Worm (Caenorhabditis elegans) whole organism, early embryonic: ENCODE results near the gene T24B8.7.

Source experiments
- B0310.2 ChIP-seq: sonication (generic microtip); optimal IDR thresholded peaks from 2 replicates; lab custom pipeline; 2016; ENCODE audit warnings: mild to moderate bottlenecking, missing genetic modification characterization, missing compliant biosample characterization
- F13C5.2 ChIP-seq: sonication (generic microtip); optimal IDR thresholded peaks from 2 replicates; lab custom pipeline; 2017; ENCODE audit warnings: mild to moderate bottlenecking, missing genetic modification characterization, inconsistent platforms, missing compliant biosample characterization
- aly-1 ChIP-seq: sonication (generic microtip); optimal IDR thresholded peaks from 2 replicates; lab custom pipeline; 2016; ENCODE audit warnings: missing genetic modification characterization, missing compliant biosample characterization
- ama-1 ChIP-seq: fragments of 150-350 bp; optimal IDR thresholded peaks from 2 replicates; lab custom pipeline; 2014
- ceh-13 ChIP-seq: fragments of 200-800 bp; sonication (Bioruptor generic); optimal IDR thresholded peaks from 2 replicates; lab custom pipeline; 2018; ENCODE audit warnings: mild to moderate bottlenecking, missing genetic modification characterization, missing compliant biosample characterization
- ceh-36 ChIP-seq: sonication (generic microtip); optimal IDR thresholded peaks from 2 replicates; lab custom pipeline; 2016; ENCODE audit warnings: missing genetic modification characterization, inconsistent platforms, missing compliant biosample characterization
- ets-7 ChIP-seq: sonication (generic microtip); optimal IDR thresholded peaks from 2 replicates; lab custom pipeline; 2016; ENCODE audit warnings: missing genotype, missing genetic modification characterization, missing compliant biosample characterization
- flt-1 ChIP-seq: fragments of 200-800 bp; sonication (Bioruptor generic); IDR thresholded peaks from 2 replicates; pipeline ENCODE4 v1.3.6; 2022; ENCODE audit warnings: missing genetic modification characterization, missing compliant biosample characterization
- hmbx-1 ChIP-seq: sonication (generic microtip); optimal IDR thresholded peaks from 2 replicates; lab custom pipeline; 2016; ENCODE audit warnings: mild to moderate bottlenecking, missing genetic modification characterization, missing compliant biosample characterization
- hmg-4 ChIP-seq: fragments of 200-800 bp; sonication (Bioruptor generic); optimal IDR thresholded peaks from 2 replicates; lab custom pipeline; 2018; ENCODE audit warnings: mild to moderate bottlenecking, missing genetic modification characterization, missing compliant biosample characterization
- hnd-1 ChIP-seq: sonication (generic microtip); optimal IDR thresholded peaks from 2 replicates; lab custom pipeline; 2016; ENCODE audit warnings: missing genetic modification characterization, missing compliant biosample characterization
- pes-1 ChIP-seq: fragments of 200-800 bp; sonication (Bioruptor generic); IDR thresholded peaks from 2 replicates; pipeline ENCODE4 v1.3.6; 2022; ENCODE audit warnings: missing genetic modification reagents, missing genetic modification characterization, missing compliant biosample characterization
- scrt-1 ChIP-seq: fragments of 200-800 bp; sonication (Bioruptor generic); IDR thresholded peaks from 2 replicates; pipeline ENCODE4 v1.3.6; 2022; ENCODE audit warnings: missing genetic modification characterization, missing compliant biosample characterization
- sea-1 ChIP-seq: fragments of 200-800 bp; sonication (Bioruptor generic); conservative IDR thresholded peaks from 2 replicates; pipeline ENCODE4 v1.3.6; 2022; ENCODE audit warnings: missing genetic modification characterization, missing compliant biosample characterization
- tbx-11 ChIP-seq: fragments of 200-800 bp; sonication (Bioruptor generic); IDR thresholded peaks from 2 replicates; pipeline ENCODE4 v1.3.6; 2022; ENCODE audit warnings: missing genetic modification characterization, missing compliant biosample characterization
- tbx-37 ChIP-seq: fragments of 200-800 bp; sonication (Bioruptor generic); conservative IDR thresholded peaks from 2 replicates; pipeline ENCODE4 v1.3.6; 2022; ENCODE audit warnings: missing genetic modification reagents, missing genetic modification characterization, missing compliant biosample characterization
- tra-4 ChIP-seq: sonication (generic microtip); optimal IDR thresholded peaks from 2 replicates; lab custom pipeline; 2017; ENCODE audit warnings: missing genetic modification characterization, missing compliant biosample characterization

T24B8.7 gene

ce11 chrII:9093584-9093983 is 40.1 kb upstream of the T24B8.7 start, which contains the start of gene C07H4.1:
C07H4.1 (minus strand) TSS chrII:9093684.
- TF ChIP-seq tbx-11 (no peak), F13C5.2 (tag; lab: Kevin White, UChicago) (no peak), ceh-13 (GFP tag; lab: Kevin White, UChicago) (no peak), sea-1 (GFP tag; lab: Robert Waterston, UW) (no peak), hmbx-1 (no peak), ama-1 (no peak)

ce11 chrII:9092910-9093309 is 39.4 kb upstream of the T24B8.7 start:
- TF ChIP-seq hmg-4 (GFP tag; lab: Kevin White, UChicago) (no peak), tbx-37 (GFP tag; lab: Robert Waterston, UW) (no peak)

- no peak for TF ChIP-seq ets-7 (tag; lab: Kevin White, UChicago)
- TF ChIP-seq aly-1 (tag; lab: Kevin White, UChicago) = no peak
- no peak for TF ChIP-seq tbx-11
- no peak for TF ChIP-seq hmg-4 (GFP tag; lab: Kevin White, UChicago)
- no peak for TF ChIP-seq ceh-36 (tag; lab: Kevin White, UChicago)
- TF ChIP-seq scrt-1 (GFP tag; lab: Robert Waterston, UW) = no peak
- no peak for TF ChIP-seq sea-1 (GFP tag; lab: Robert Waterston, UW)
- TF ChIP-seq hmbx-1 = no peak
- no peak for TF ChIP-seq F13C5.2 (tag; lab: Kevin White, UChicago)
- TF ChIP-seq flt-1 (GFP tag; lab: Robert Waterston, UW) = no peak
- no peak for TF ChIP-seq hnd-1
- TF ChIP-seq tra-4 (tag; lab: Kevin White, UChicago) = no peak
- no peak for TF ChIP-seq tbx-37 (GFP tag; lab: Robert Waterston, UW)
- no peak for TF ChIP-seq ama-1
- no peak for TF ChIP-seq pes-1 (GFP tag; lab: Robert Waterston, UW)
- TF ChIP-seq B0310.2 = no peak
- no peak for TF ChIP-seq ceh-13 (GFP tag; lab: Kevin White, UChicago)
Observed at ce11 chrII:9086308-9086707, 32.8 kb upstream of the T24B8.7 start, which contains the start of gene hlh-3. hlh-3 (plus strand) TSS chrII:9086608.

- TF ChIP-seq tra-4 (tag; lab: Kevin White, UChicago) (no peak), hnd-1 (no peak), aly-1 (tag; lab: Kevin White, UChicago) (no peak)
Observed at ce11 chrII:9083093-9083492, 29.6 kb upstream of the T24B8.7 start, which contains the start of gene sysm-1. sysm-1 (minus strand) TSS chrII:9083193.

- no peak for TF ChIP-seq ceh-13 (GFP tag; lab: Kevin White, UChicago)
- TF ChIP-seq hnd-1 = no peak
- TF ChIP-seq tbx-11 = no peak
Observed at ce11 chrII:9078351-9078750, 24.9 kb upstream of the T24B8.7 start.

- TF ChIP-seq F13C5.2 (tag; lab: Kevin White, UChicago) (no peak), flt-1 (GFP tag; lab: Robert Waterston, UW) (no peak), tbx-11 (no peak), sea-1 (GFP tag; lab: Robert Waterston, UW) (no peak), ceh-36 (tag; lab: Kevin White, UChicago) (no peak), B0310.2 (no peak), tbx-37 (GFP tag; lab: Robert Waterston, UW) (no peak), aly-1 (tag; lab: Kevin White, UChicago) (no peak), ama-1 (no peak), ets-7 (tag; lab: Kevin White, UChicago) (no peak), hnd-1 (no peak), tra-4 (tag; lab: Kevin White, UChicago) (no peak), ceh-13 (GFP tag; lab: Kevin White, UChicago) (no peak), hmbx-1 (no peak), pes-1 (GFP tag; lab: Robert Waterston, UW) (no peak)
Observed at ce11 chrII:9076098-9076879, 22.8 kb upstream of the T24B8.7 start.

- TF ChIP-seq B0310.2 = no peak
- TF ChIP-seq F13C5.2 (tag; lab: Kevin White, UChicago) = no peak
- TF ChIP-seq ceh-36 (tag; lab: Kevin White, UChicago) = no peak
- no peak for TF ChIP-seq hmg-4 (GFP tag; lab: Kevin White, UChicago)
- TF ChIP-seq tbx-11 = no peak
- no peak for TF ChIP-seq aly-1 (tag; lab: Kevin White, UChicago)
Observed at ce11 chrII:9074492-9074891, 21.0 kb upstream of the T24B8.7 start.

ce11 chrII:9072769-9073168 is 19.3 kb upstream of the T24B8.7 start:
- TF ChIP-seq tbx-11 (no peak), ets-7 (tag; lab: Kevin White, UChicago) (no peak), ceh-36 (tag; lab: Kevin White, UChicago) (no peak), sea-1 (GFP tag; lab: Robert Waterston, UW) (no peak), B0310.2 (no peak), F13C5.2 (tag; lab: Kevin White, UChicago) (no peak), tbx-37 (GFP tag; lab: Robert Waterston, UW) (no peak), flt-1 (GFP tag; lab: Robert Waterston, UW) (no peak), pes-1 (GFP tag; lab: Robert Waterston, UW) (no peak), scrt-1 (GFP tag; lab: Robert Waterston, UW) (no peak), ceh-13 (GFP tag; lab: Kevin White, UChicago) (no peak), hnd-1 (no peak), tra-4 (tag; lab: Kevin White, UChicago) (no peak)
